Fruit fly (Drosophila melanogaster) whole organism, embryonic: Measurements from ENCODE around the gene Cdc6.
A peak's percentile ranks its signal among the peaks of the same experiment; 100 is the strongest.

ENCODE experiments used
- Adf1 ChIP-seq: fragments of 200-800 bp; sonication (Bioruptor generic); IDR thresholded peaks from 2 replicates; pipeline ENCODE4 v1.3.6; 2022; ENCODE audit warnings: missing biosample characterization, missing genetic modification characterization
- Aef1 ChIP-seq: fragments of 200-800 bp; sonication (Bioruptor generic); IDR thresholded peaks from 3 replicates; pipeline ENCODE4 v1.3.6; 2022; ENCODE audit warnings: missing biosample characterization, missing genetic modification characterization
- Atf6 ChIP-seq: fragments of 200-800 bp; sonication (Bioruptor generic); IDR thresholded peaks from 2 replicates; pipeline ENCODE4 v1.3.6; 2022; ENCODE audit warnings: missing biosample characterization, missing genetic modification characterization
- CG11456 ChIP-seq: fragments of 200-800 bp; sonication (Bioruptor generic); IDR thresholded peaks from 3 replicates; pipeline ENCODE4 v1.3.6; 2022; ENCODE audit warnings: missing biosample characterization, missing genetic modification characterization
- CG1233 ChIP-seq: fragments of 200-800 bp; sonication (Bioruptor generic); optimal IDR thresholded peaks from 4 replicates; lab custom pipeline; 2018; ENCODE audit warnings: missing biosample characterization, mild to moderate bottlenecking, missing genetic modification characterization
- CG12769 ChIP-seq: fragments of 200-800 bp; sonication (Bioruptor generic); optimal IDR thresholded peaks from 2 replicates; lab custom pipeline; 2019; ENCODE audit warnings: missing biosample characterization, mild to moderate bottlenecking, missing genetic modification characterization, moderate library complexity
- CG14710 ChIP-seq: fragments of 200-800 bp; sonication (Bioruptor generic); optimal IDR thresholded peaks from 3 replicates; lab custom pipeline; 2019; ENCODE audit warnings: missing biosample characterization, mild to moderate bottlenecking, missing genetic modification characterization, moderate library complexity
- CG1603 ChIP-seq: fragments of 200-800 bp; sonication (Bioruptor generic); optimal IDR thresholded peaks from 2 replicates; lab custom pipeline; 2019; ENCODE audit warnings: missing biosample characterization, mild to moderate bottlenecking, missing genetic modification characterization, moderate library complexity
- CG17359 ChIP-seq: fragments of 200-800 bp; sonication (Bioruptor generic); optimal IDR thresholded peaks from 3 replicates; lab custom pipeline; 2018; ENCODE audit warnings: missing biosample characterization, mild to moderate bottlenecking, missing genetic modification characterization, moderate library complexity
- CG2116 ChIP-seq: fragments of 200-800 bp; sonication (Bioruptor generic); optimal IDR thresholded peaks from 3 replicates; lab custom pipeline; 2018; ENCODE audit warnings: missing biosample characterization, mild to moderate bottlenecking, missing genetic modification characterization
- CG2120 ChIP-seq: fragments of 200-800 bp; sonication (Bioruptor generic); optimal IDR thresholded peaks from 3 replicates; lab custom pipeline; 2016; ENCODE audit warnings: missing biosample characterization, missing genetic modification characterization
- CG2712 ChIP-seq: fragments of 200-800 bp; optimal IDR thresholded peaks from 3 replicates; lab custom pipeline; 2019; ENCODE audit warnings: missing biosample characterization, mild to moderate bottlenecking, missing genetic modification characterization, moderate library complexity
- CG30403 ChIP-seq: fragments of 200-800 bp; sonication (Bioruptor generic); optimal IDR thresholded peaks from 3 replicates; lab custom pipeline; 2016; ENCODE audit warnings: missing biosample characterization, missing genetic modification characterization
- CG32772 ChIP-seq: fragments of 200-800 bp; sonication (Bioruptor generic); IDR thresholded peaks from 2 replicates; pipeline ENCODE4 v1.3.6; 2022; ENCODE audit warnings: missing biosample characterization, missing genetic modification characterization
- CG3847 ChIP-seq: fragments of 200-800 bp; sonication (Bioruptor generic); IDR thresholded peaks from 2 replicates; pipeline ENCODE4 v1.3.6; 2022; ENCODE audit warnings: missing biosample characterization, missing genetic modification characterization
- CG3995 ChIP-seq: fragments of 200-800 bp; sonication (Bioruptor generic); optimal IDR thresholded peaks from 3 replicates; lab custom pipeline; 2016; ENCODE audit warnings: missing biosample characterization, missing genetic modification characterization
- CG4854 ChIP-seq: fragments of 200-800 bp; sonication (Bioruptor generic); optimal IDR thresholded peaks from 2 replicates; lab custom pipeline; 2016; ENCODE audit warnings: missing biosample characterization, missing genetic modification characterization, inconsistent platforms
- CG6791 ChIP-seq: fragments of 200-800 bp; sonication (Bioruptor generic); IDR thresholded peaks from 3 replicates; pipeline ENCODE4 v1.3.6; 2022; ENCODE audit warnings: missing biosample characterization, missing genetic modification characterization; ENCODE audit not compliant: partially characterized antibody
- CG9797 ChIP-seq: fragments of 200-800 bp; sonication (Bioruptor generic); optimal IDR thresholded peaks from 3 replicates; lab custom pipeline; 2018; ENCODE audit warnings: missing biosample characterization, mild to moderate bottlenecking, missing genetic modification characterization
- Dip2 ChIP-seq: fragments of 200-800 bp; sonication (Bioruptor generic); IDR thresholded peaks from 2 replicates; pipeline ENCODE4 v1.3.6; 2022; ENCODE audit warnings: missing biosample characterization, missing genetic modification characterization
- Dp ChIP-seq: fragments of 200-800 bp; sonication (Bioruptor generic); optimal IDR thresholded peaks from 2 replicates; lab custom pipeline; 2018; ENCODE audit warnings: missing biosample characterization, mild to moderate bottlenecking, missing genetic modification characterization, moderate library complexity
- Dref ChIP-seq: fragments of 200-800 bp; sonication (Bioruptor generic); IDR thresholded peaks from 2 replicates; pipeline ENCODE4 v1.3.6; 2022; ENCODE audit warnings: missing biosample characterization, missing genetic modification characterization
- E2f2 ChIP-seq: fragments of 200-800 bp; sonication (Bioruptor generic); IDR thresholded peaks from 2 replicates; pipeline ENCODE4 v1.3.6; 2022; ENCODE audit warnings: missing biosample characterization, missing genetic modification characterization
- HLH4C ChIP-seq: fragments of 200-800 bp; sonication (Bioruptor generic); IDR thresholded peaks from 3 replicates; pipeline ENCODE4 v1.3.6; 2022; ENCODE audit warnings: missing biosample characterization, missing genetic modification characterization; ENCODE audit not compliant: partially characterized antibody
- Jarid2 ChIP-seq: fragments of 200-800 bp; sonication (Bioruptor generic); optimal IDR thresholded peaks from 3 replicates; lab custom pipeline; 2017; ENCODE audit warnings: mild to moderate bottlenecking, missing biosample characterization, missing genetic modification reagents, missing genetic modification characterization
- Lhr ChIP-seq: fragments of 200-800 bp; sonication (Bioruptor generic); optimal IDR thresholded peaks from 3 replicates; lab custom pipeline; 2017; ENCODE audit warnings: mild to moderate bottlenecking, missing biosample characterization, missing genetic modification reagents, missing genetic modification characterization
- MBD-R2 ChIP-seq: fragments of 200-800 bp; sonication (Bioruptor generic); IDR thresholded peaks from 2 replicates; pipeline ENCODE4 v1.3.6; 2022; ENCODE audit warnings: missing biosample characterization, missing genetic modification characterization
- MESR4 ChIP-seq: fragments of 200-800 bp; sonication (Bioruptor generic); optimal IDR thresholded peaks from 2 replicates; lab custom pipeline; 2018; ENCODE audit warnings: missing biosample characterization, mild to moderate bottlenecking, missing genetic modification characterization, moderate library complexity
- Myb ChIP-seq: fragments of 200-800 bp; sonication (Bioruptor generic); optimal IDR thresholded peaks from 2 replicates; lab custom pipeline; 2016; ENCODE audit warnings: missing biosample characterization, missing genetic modification characterization
- Scr ChIP-seq: fragments of 200-800 bp; sonication (Bioruptor generic); IDR thresholded peaks from 2 replicates; pipeline ENCODE4 v1.3.6; 2022; ENCODE audit warnings: missing biosample characterization, missing genetic modification characterization; ENCODE audit not compliant: partially characterized antibody
- Sin3A ChIP-seq: fragments of >200 bp; optimal IDR thresholded peaks from 2 replicates; lab custom pipeline; 2018
- Taf1 ChIP-seq: fragments of 200-800 bp; sonication (Bioruptor generic); IDR thresholded peaks from 2 replicates; pipeline ENCODE4 v1.3.6; 2022; ENCODE audit warnings: missing biosample characterization, missing genetic modification characterization
- YL-1 ChIP-seq: fragments of 200-800 bp; sonication (Bioruptor generic); optimal IDR thresholded peaks from 3 replicates; lab custom pipeline; 2017; ENCODE audit warnings: missing biosample characterization, mild to moderate bottlenecking, missing genetic modification characterization
- al ChIP-seq: fragments of 200-800 bp; sonication (Bioruptor generic); IDR thresholded peaks from 2 replicates; pipeline ENCODE4 v1.3.6; 2022; ENCODE audit warnings: missing biosample characterization, missing genetic modification characterization
- amos ChIP-seq: fragments of 200-800 bp; sonication (Bioruptor generic); IDR thresholded peaks from 2 replicates; pipeline ENCODE4 v1.3.6; 2022; ENCODE audit warnings: missing biosample characterization, missing genetic modification characterization; ENCODE audit not compliant: partially characterized antibody
- bbx ChIP-seq: fragments of 200-800 bp; sonication (Bioruptor generic); IDR thresholded peaks from 2 replicates; pipeline ENCODE4 v1.3.6; 2022; ENCODE audit warnings: missing biosample characterization, missing genetic modification characterization; ENCODE audit not compliant: partially characterized antibody
- corto ChIP-seq: fragments of 200-800 bp; sonication (Bioruptor generic); optimal IDR thresholded peaks from 2 replicates; lab custom pipeline; 2016; ENCODE audit warnings: missing biosample characterization, mild to moderate bottlenecking, missing genetic modification characterization, moderate library complexity
- emc ChIP-seq: fragments of 200-800 bp; sonication (Bioruptor generic); optimal IDR thresholded peaks from 2 replicates; lab custom pipeline; 2016; ENCODE audit warnings: missing biosample characterization, missing genetic modification characterization
- her ChIP-seq: fragments of 200-800 bp; sonication (Bioruptor generic); optimal IDR thresholded peaks from 2 replicates; lab custom pipeline; 2016; ENCODE audit warnings: missing biosample characterization, missing genetic modification characterization
- otp ChIP-seq: fragments of 200-800 bp; sonication (Bioruptor generic); IDR thresholded peaks from 3 replicates; pipeline ENCODE4, ENCODE4 v1.3.6; 2022; ENCODE audit warnings: missing biosample characterization, missing genetic modification characterization
- phol ChIP-seq: fragments of 200-800 bp; sonication (Bioruptor generic); optimal IDR thresholded peaks from 3 replicates; lab custom pipeline; 2018; ENCODE audit warnings: missing biosample characterization, mild to moderate bottlenecking, missing genetic modification characterization, moderate library complexity
- pnt ChIP-seq: fragments of 200-800 bp; sonication (Bioruptor generic); optimal IDR thresholded peaks from 3 replicates; lab custom pipeline; 2016; ENCODE audit warnings: missing biosample characterization, missing genetic modification characterization
- repo ChIP-seq: fragments of 200-800 bp; sonication (Bioruptor generic); optimal IDR thresholded peaks from 2 replicates; lab custom pipeline; 2016; ENCODE audit warnings: missing biosample characterization, missing genetic modification characterization
- sens ChIP-seq: fragments of 200-800 bp; sonication (Bioruptor generic); peaks from one replicate; lab custom pipeline; 2016; ENCODE audit warnings: missing biosample characterization, missing genetic modification characterization
- so ChIP-seq: fragments of 200-800 bp; sonication (Bioruptor generic); IDR thresholded peaks from 3 replicates; pipeline ENCODE4 v1.3.6; 2022; ENCODE audit warnings: missing biosample characterization, missing genetic modification characterization
- tna ChIP-seq: fragments of 200-800 bp; sonication (Bioruptor generic); IDR thresholded peaks from 2 replicates; pipeline ENCODE4 v1.3.6; 2022; ENCODE audit warnings: missing biosample characterization, missing genetic modification characterization; ENCODE audit not compliant: partially characterized antibody
- vnd ChIP-seq: fragments of 200-800 bp; sonication (Bioruptor generic); IDR thresholded peaks from 3 replicates; pipeline ENCODE4 v1.3.6; 2022; ENCODE audit warnings: missing biosample characterization, missing genetic modification characterization; ENCODE audit not compliant: partially characterized antibody
- vvl ChIP-seq: fragments of 200-800 bp; sonication (Bioruptor generic); IDR thresholded peaks from 2 replicates; pipeline ENCODE4 v1.3.6; 2022; ENCODE audit warnings: missing biosample characterization, missing genetic modification characterization
- zen2 ChIP-seq: fragments of 200-800 bp; sonication (Bioruptor generic); IDR thresholded peaks from 3 replicates; pipeline ENCODE4 v1.3.6; 2022; ENCODE audit warnings: missing biosample characterization, missing genetic modification characterization; ENCODE audit not compliant: partially characterized antibody

Cdc6 gene

dm6 chr3L:8633614-8634325, at the start of gene Cdc6 (continued):
- TF ChIP-seq CG17359 (tag; lab: Kevin White, UChicago) (no peak), corto (GFP tag; lab: Kevin White, UChicago) (no peak), bbx (peak; percentile 53; the same call in 1 of the 2 replicates), CG9797 (GFP tag; lab: Kevin White, UChicago) (peak; percentile 29), CG14710 (tag; lab: Kevin White, UChicago) (peak; percentile 13), CG3847 (GFP tag; lab: Robert Waterston, UW) (peak; percentile 19; the same call in 1 of the 2 replicates), CG1603 (tag; lab: Kevin White, UChicago) (peak; percentile 71), Lhr (peak; percentile 48), vnd (GFP tag; lab: Robert Waterston, UW) (no peak), E2f2 (GFP tag; lab: Robert Waterston, UW) (peak; percentile 99), MESR4 (GFP tag; lab: Kevin White, UChicago) (peak; percentile 49), zen2 (GFP tag; lab: Robert Waterston, UW) (no peak), CG6791 (GFP tag; lab: Robert Waterston, UW) (peak; percentile 66; the same call in 1 of the 3 replicates), CG11456 (GFP tag; lab: Robert Waterston, UW) (no peak), emc (GFP tag; lab: Kevin White, UChicago) (no peak), pnt (no peak), CG4854 (GFP tag; lab: Kevin White, UChicago) (no peak), Dp (GFP tag; lab: Kevin White, UChicago) (peak; percentile 99), Myb (GFP tag; lab: Kevin White, UChicago) (peak; percentile 53), her (GFP tag; lab: Kevin White, UChicago) (no peak), Atf6 (GFP tag; lab: Robert Waterston, UW) (no peak), CG2712 (tag; lab: Kevin White, UChicago) (peak; percentile 3), CG30403 (GFP tag; lab: Kevin White, UChicago) (no peak), phol (tag; lab: Kevin White, UChicago) (peak; percentile 13), CG2120 (GFP tag; lab: Kevin White, UChicago) (no peak), Dip2 (no peak), CG12769 (tag; lab: Kevin White, UChicago) (peak; percentile 31), vvl (no peak), amos (peak; percentile 48; the same call in 1 of the 2 replicates), al (GFP tag; lab: Robert Waterston, UW) (no peak), Scr (GFP tag; lab: Robert Waterston, UW) (peak; percentile 34; the same call in 1 of the 2 replicates), CG32772 (GFP tag; lab: Robert Waterston, UW) (no peak), CG2116 (GFP tag; lab: Kevin White, UChicago) (peak; percentile 99), otp (no peak), CG3995 (GFP tag; lab: Kevin White, UChicago) (peak; percentile 62), Aef1 (GFP tag; lab: Robert Waterston, UW) (no peak), repo (GFP tag; lab: Kevin White, UChicago) (no peak), YL-1 (GFP tag; lab: Kevin White, UChicago) (peak; percentile 25), HLH4C (GFP tag; lab: Robert Waterston, UW) (0 out of 3 replicates have a peak, but pooled peaks have one; percentile 43), sens (peak; percentile 17), Sin3A (lab: Kevin White, UChicago) (peak; percentile 69), tna (no peak), Adf1 (peak; percentile 92), Jarid2 (GFP tag; lab: Kevin White, UChicago) (no peak), CG1233 (GFP tag; lab: Kevin White, UChicago) (no peak), so (GFP tag; lab: Robert Waterston, UW) (peak; percentile 60; the same call in 1 of the 3 replicates), MBD-R2 (peak; percentile 82), Taf1 (GFP tag; lab: Robert Waterston, UW) (no peak), Dref (peak; percentile 89)
